Fruit fly (Drosophila melanogaster) whole organism, embryonic: ENCODE measurements around the gene CG15814.

Experiments
- Adf1 ChIP-seq: fragments of 200-800 bp; sonication (Bioruptor generic); IDR thresholded peaks from 2 replicates; pipeline ENCODE4 v1.3.6; 2022; ENCODE audit warnings: missing biosample characterization, missing genetic modification characterization
- Atf3 ChIP-seq: fragments of 200-800 bp; sonication (Bioruptor generic); optimal IDR thresholded peaks from 3 replicates; lab custom pipeline; 2016; ENCODE audit warnings: missing biosample characterization, missing genetic modification characterization
- CG10274 ChIP-seq: fragments of 200-800 bp; sonication (Bioruptor generic); optimal IDR thresholded peaks from 3 replicates; lab custom pipeline; 2017; ENCODE audit warnings: missing biosample characterization, mild to moderate bottlenecking, missing genetic modification characterization
- CG10431 ChIP-seq: fragments of 200-800 bp; sonication (Bioruptor generic); optimal IDR thresholded peaks from 3 replicates; lab custom pipeline; 2018; ENCODE audit warnings: missing biosample characterization, mild to moderate bottlenecking, missing genetic modification characterization
- CG10654 ChIP-seq: fragments of 200-800 bp; sonication (Bioruptor generic); optimal IDR thresholded peaks from 2 replicates; lab custom pipeline; 2016; ENCODE audit warnings: missing biosample characterization, missing genetic modification characterization
- CG11085 ChIP-seq: fragments of 200-800 bp; sonication (Bioruptor generic); IDR thresholded peaks from 2 replicates; pipeline ENCODE4 v1.3.6; 2022; ENCODE audit warnings: missing biosample characterization, missing genetic modification characterization
- CG14050 ChIP-seq: fragments of 200-800 bp; sonication (Bioruptor generic); IDR thresholded peaks from 3 replicates; pipeline ENCODE4 v1.3.6; 2022; ENCODE audit warnings: missing biosample characterization, missing genetic modification characterization
- CG14667 ChIP-seq: fragments of 200-800 bp; sonication (Bioruptor generic); IDR thresholded peaks from 2 replicates; pipeline ENCODE4 v1.3.6; 2022; ENCODE audit warnings: missing biosample characterization, missing genetic modification characterization
- CG14710 ChIP-seq: fragments of 200-800 bp; sonication (Bioruptor generic); optimal IDR thresholded peaks from 3 replicates; lab custom pipeline; 2019; ENCODE audit warnings: missing biosample characterization, mild to moderate bottlenecking, missing genetic modification characterization, moderate library complexity
- CG18262 ChIP-seq: fragments of 200-800 bp; optimal IDR thresholded peaks from 3 replicates; lab custom pipeline; 2019; ENCODE audit warnings: missing biosample characterization, mild to moderate bottlenecking, missing genetic modification characterization, moderate library complexity
- CG18476 ChIP-seq: fragments of 200-800 bp; sonication (Bioruptor generic); optimal IDR thresholded peaks from 2 replicates; lab custom pipeline; 2016; ENCODE audit warnings: missing biosample characterization, mild to moderate bottlenecking, missing genetic modification characterization
- CG32532 ChIP-seq: fragments of 200-800 bp; sonication (Bioruptor generic); IDR thresholded peaks from 2 replicates; pipeline ENCODE4 v1.3.6; 2022; ENCODE audit warnings: missing biosample characterization, missing genetic modification characterization
- CG3281 ChIP-seq: fragments of 200-800 bp; sonication (Bioruptor generic); optimal IDR thresholded peaks from 3 replicates; lab custom pipeline; 2017; ENCODE audit warnings: missing biosample characterization, mild to moderate bottlenecking, missing genetic modification characterization
- CG3838 ChIP-seq: fragments of 200-800 bp; sonication (Bioruptor generic); optimal IDR thresholded peaks from 3 replicates; lab custom pipeline; 2016; ENCODE audit warnings: missing biosample characterization, missing genetic modification characterization
- CG6765 ChIP-seq: fragments of 200-800 bp; sonication (Bioruptor generic); optimal IDR thresholded peaks from 3 replicates; lab custom pipeline; 2017; ENCODE audit warnings: missing biosample characterization, mild to moderate bottlenecking, missing genetic modification characterization
- CG7271 ChIP-seq: fragments of 200-800 bp; sonication (Bioruptor generic); optimal IDR thresholded peaks from 2 replicates; lab custom pipeline; 2018; ENCODE audit warnings: missing biosample characterization, mild to moderate bottlenecking, missing genetic modification characterization, moderate library complexity
- CG7745 ChIP-seq: fragments of 200-800 bp; sonication (Bioruptor generic); optimal IDR thresholded peaks from 2 replicates; lab custom pipeline; 2018; ENCODE audit warnings: missing biosample characterization, mild to moderate bottlenecking, missing genetic modification characterization, moderate library complexity
- CG7786 ChIP-seq: fragments of 200-800 bp; sonication (Bioruptor generic); optimal IDR thresholded peaks from 2 replicates; lab custom pipeline; 2016; ENCODE audit warnings: missing biosample characterization, missing genetic modification characterization
- CG9609 ChIP-seq: fragments of 200-800 bp; sonication (Bioruptor generic); optimal IDR thresholded peaks from 3 replicates; lab custom pipeline; 2016; ENCODE audit warnings: missing biosample characterization, missing genetic modification characterization
- CG9727 ChIP-seq: fragments of 200-800 bp; sonication (Bioruptor generic); optimal IDR thresholded peaks from 3 replicates; lab custom pipeline; 2017; ENCODE audit warnings: missing biosample characterization, mild to moderate bottlenecking, missing genetic modification characterization
- CG9876 ChIP-seq: fragments of 200-800 bp; sonication (Bioruptor generic); optimal IDR thresholded peaks from 2 replicates; lab custom pipeline; 2016; ENCODE audit warnings: missing biosample characterization, missing genetic modification characterization
- Chrac-16 ChIP-seq: fragments of 200-800 bp; sonication (Bioruptor generic); optimal IDR thresholded peaks from 3 replicates; lab custom pipeline; 2016; ENCODE audit warnings: missing biosample characterization, missing genetic modification characterization
- Dll ChIP-seq: fragments of 200-800 bp; sonication (Bioruptor generic); IDR thresholded peaks from 4 replicates; pipeline ENCODE4 v1.3.6; 2022; ENCODE audit warnings: missing biosample characterization, missing genetic modification characterization; ENCODE audit not compliant: partially characterized antibody
- Eip74EF ChIP-seq, 2 experiments: fragments of 200-800 bp in 1 of 2; fragments of >200 bp in 1 of 2; sonication (Bioruptor generic) in 1 of 2; optimal IDR thresholded peaks; 2 replicates each; lab custom pipeline; 2017 to 2019; ENCODE audit warnings: missing biosample characterization in 2 of 2, missing genetic modification characterization in 2 of 2, mild to moderate bottlenecking in 1 of 2, moderate library complexity in 1 of 2
- Hr3 ChIP-seq: fragments of 200-800 bp; sonication (Bioruptor generic); optimal IDR thresholded peaks from 3 replicates; lab custom pipeline; 2016; ENCODE audit warnings: missing biosample characterization, missing genetic modification characterization
- Hr78 ChIP-seq, 2 experiments: fragments of 200-800 bp in 1 of 2; fragments of >200 bp in 1 of 2; sonication (Bioruptor generic) in 1 of 2; optimal IDR thresholded peaks; 2 replicates each; lab custom pipeline; 2017 to 2019; ENCODE audit warnings: missing biosample characterization in 2 of 2, missing genetic modification characterization in 2 of 2, mild to moderate bottlenecking in 1 of 2, moderate library complexity in 1 of 2
- Nf-YA ChIP-seq: fragments of 200-800 bp; sonication (Bioruptor generic); IDR thresholded peaks from 2 replicates; pipeline ENCODE4 v1.3.6; 2022; ENCODE audit warnings: missing biosample characterization, missing genetic modification characterization
- Nf-YC ChIP-seq: fragments of 200-800 bp; optimal IDR thresholded peaks from 3 replicates; lab custom pipeline; 2019; ENCODE audit warnings: missing biosample characterization, mild to moderate bottlenecking, missing genetic modification characterization, moderate library complexity
- NfI ChIP-seq: fragments of 200-800 bp; sonication (Bioruptor generic); optimal IDR thresholded peaks from 3 replicates; lab custom pipeline; 2018; ENCODE audit warnings: missing biosample characterization, mild to moderate bottlenecking, missing genetic modification characterization, moderate library complexity
- Optix ChIP-seq: fragments of 200-800 bp; sonication (Bioruptor generic); IDR thresholded peaks from 3 replicates; pipeline ENCODE4 v1.3.6; 2022; ENCODE audit warnings: missing biosample characterization, missing genetic modification characterization
- Ravus ChIP-seq: fragments of 200-800 bp; sonication (Bioruptor generic); IDR thresholded peaks from 2 replicates; pipeline ENCODE4 v1.3.6; 2022; ENCODE audit warnings: missing biosample characterization, missing genetic modification characterization
- bbx ChIP-seq: fragments of 200-800 bp; sonication (Bioruptor generic); IDR thresholded peaks from 2 replicates; pipeline ENCODE4 v1.3.6; 2022; ENCODE audit warnings: missing biosample characterization, missing genetic modification characterization; ENCODE audit not compliant: partially characterized antibody
- bcd ChIP-seq: fragments of 200-800 bp; sonication (Bioruptor generic); optimal IDR thresholded peaks from 2 replicates; lab custom pipeline; 2017; ENCODE audit warnings: missing biosample characterization, mild to moderate bottlenecking, missing genetic modification characterization
- btn ChIP-seq: fragments of 200-800 bp; sonication (Bioruptor generic); optimal IDR thresholded peaks from 2 replicates; lab custom pipeline; 2016; ENCODE audit warnings: missing biosample characterization, missing genetic modification characterization
- cg ChIP-seq: fragments of 200-800 bp; sonication (Bioruptor generic); optimal IDR thresholded peaks from 3 replicates; lab custom pipeline; 2019; ENCODE audit warnings: missing biosample characterization, mild to moderate bottlenecking, missing genetic modification characterization, moderate library complexity
- chn ChIP-seq: fragments of 200-800 bp; sonication (Bioruptor generic); optimal IDR thresholded peaks from 2 replicates; lab custom pipeline; 2016; ENCODE audit warnings: missing biosample characterization, missing genetic modification characterization
- crp ChIP-seq, 2 experiments: fragments of 200-800 bp; sonication (Bioruptor generic); optimal IDR thresholded peaks; 2 replicates in 1 of 2; 3 replicates in 1 of 2; lab custom pipeline; 2017; ENCODE audit warnings: missing biosample characterization in 2 of 2, missing genetic modification characterization in 2 of 2, mild to moderate bottlenecking in 1 of 2, moderate library complexity in 1 of 2
- gce ChIP-seq: fragments of 200-800 bp; sonication (Bioruptor generic); IDR thresholded peaks from 3 replicates; pipeline ENCODE4 v1.3.6; 2022; ENCODE audit warnings: missing biosample characterization, missing genetic modification characterization
- gem ChIP-seq: fragments of 200-800 bp; sonication (Bioruptor generic); optimal IDR thresholded peaks from 2 replicates; lab custom pipeline; 2019; ENCODE audit warnings: missing biosample characterization, mild to moderate bottlenecking, missing genetic modification characterization, moderate library complexity
- lab ChIP-seq: fragments of 200-800 bp; sonication (Bioruptor generic); optimal IDR thresholded peaks from 3 replicates; lab custom pipeline; 2017; ENCODE audit warnings: missing biosample characterization, missing genetic modification characterization, mild to moderate bottlenecking, moderate library complexity, missing genetic modification reagents
- lov ChIP-seq, 2 experiments: fragments of 200-800 bp in 1 of 2; fragments of >200 bp in 1 of 2; sonication (Bioruptor generic) in 1 of 2; IDR thresholded peaks in 1 of 2; optimal IDR thresholded peaks in 1 of 2; 2 replicates in 1 of 2; 3 replicates in 1 of 2; pipeline versions ENCODE4 v1.3.6 to Lab custom; 2017 to 2022; ENCODE audit warnings: missing biosample characterization in 1 of 2, missing genetic modification characterization in 1 of 2
- oc ChIP-seq: fragments of 200-800 bp; sonication (Bioruptor generic); optimal IDR thresholded peaks from 2 replicates; lab custom pipeline; 2018; ENCODE audit warnings: missing biosample characterization, mild to moderate bottlenecking, missing genetic modification characterization, moderate library complexity
- otp ChIP-seq: fragments of 200-800 bp; sonication (Bioruptor generic); IDR thresholded peaks from 3 replicates; pipeline ENCODE4, ENCODE4 v1.3.6; 2022; ENCODE audit warnings: missing biosample characterization, missing genetic modification characterization
- row ChIP-seq: fragments of 200-800 bp; sonication (Bioruptor generic); IDR thresholded peaks from 3 replicates; pipeline ENCODE4 v1.3.6; 2022; ENCODE audit warnings: missing biosample characterization, missing genetic modification characterization
- run ChIP-seq: fragments of 200-800 bp; sonication (Bioruptor generic); optimal IDR thresholded peaks from 3 replicates; lab custom pipeline; 2018; ENCODE audit warnings: missing biosample characterization, mild to moderate bottlenecking, missing genetic modification characterization
- tup ChIP-seq: fragments of 200-800 bp; sonication (Bioruptor generic); optimal IDR thresholded peaks from 2 replicates; lab custom pipeline; 2016; ENCODE audit warnings: missing biosample characterization, mild to moderate bottlenecking, missing genetic modification characterization, moderate library complexity
- unpg ChIP-seq: fragments of 200-800 bp; sonication (Bioruptor generic); optimal IDR thresholded peaks from 3 replicates; lab custom pipeline; 2018; ENCODE audit warnings: missing biosample characterization, mild to moderate bottlenecking, missing genetic modification characterization, moderate library complexity
- vvl ChIP-seq: fragments of 200-800 bp; sonication (Bioruptor generic); IDR thresholded peaks from 2 replicates; pipeline ENCODE4 v1.3.6; 2022; ENCODE audit warnings: missing biosample characterization, missing genetic modification characterization

The CG15814 gene

DNA sequence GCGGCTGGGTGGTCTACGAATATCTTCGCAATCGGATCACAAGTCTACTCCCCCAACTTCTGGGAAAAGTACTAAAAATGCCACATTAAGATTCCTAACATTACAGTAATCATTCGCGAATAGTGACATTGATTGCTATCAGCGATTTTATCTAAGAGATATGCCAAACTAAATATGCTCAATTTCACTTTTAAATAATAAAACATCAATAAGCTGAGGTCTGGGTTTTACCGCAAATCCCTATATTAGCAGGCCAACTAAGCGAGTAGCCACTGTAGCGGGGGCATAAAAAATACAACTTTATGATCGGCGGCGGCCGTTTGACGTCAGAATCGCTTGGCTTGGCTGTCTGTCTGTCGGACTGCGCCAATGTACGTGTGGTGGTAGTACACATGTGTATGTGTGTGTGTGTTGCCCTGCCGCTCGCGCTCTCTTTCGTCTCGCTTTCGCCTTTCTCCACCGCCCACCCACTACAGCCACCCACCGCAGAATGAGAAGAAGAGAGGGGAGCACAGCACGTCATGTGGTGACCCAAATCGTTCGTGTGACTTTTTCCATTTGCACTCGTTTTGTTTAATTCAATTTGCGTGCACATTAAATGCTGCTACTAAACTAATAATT is 30.2 kb upstream of the CG15814 start (continued):
- TF ChIP-seq CG14710 (tag; lab: Kevin White, UChicago) (peak; percentile 66), lov (optimal IDR thresholded peaks at IDR 0.05; lab: Kevin White, UChicago) (no peak), lov (GFP tag; IDR thresholded peaks at IDR 0.05; lab: Robert Waterston, UW) (peak; percentile 92), CG7271 (peak; percentile 9), CG7786 (GFP tag; lab: Kevin White, UChicago) (peak; percentile 92), CG10431 (GFP tag; lab: Kevin White, UChicago) (peak; percentile 87), CG11085 (GFP tag; lab: Robert Waterston, UW) (peak; percentile 95), gem (tag; lab: Kevin White, UChicago) (peak; percentile 97), CG18262 (peak; percentile 90), otp (GFP tag; lab: Robert Waterston, UW) (peak; percentile 95), vvl (peak; percentile 98), chn (GFP tag; lab: Kevin White, UChicago) (peak; percentile 94), CG10654 (GFP tag; lab: Kevin White, UChicago) (peak; percentile 85), CG3281 (GFP tag; lab: Kevin White, UChicago) (peak; percentile 91), tup (GFP tag; lab: Kevin White, UChicago) (peak; percentile 95), Ravus (GFP tag; lab: Robert Waterston, UW) (peak; percentile 85), CG14050 (peak; percentile 92), CG9609 (peak; percentile 95), Nf-YA (peak; percentile 87), Hr3 (GFP tag; lab: Kevin White, UChicago) (peak; percentile 93), CG7745 (no peak), CG9876 (GFP tag; lab: Kevin White, UChicago) (peak; percentile 86), Eip74EF (GFP tag; optimal IDR thresholded peaks at IDR 0.05; lab: Kevin White, UChicago) (peak in 1 of 2 experiments; percentile 94), CG9727 (GFP tag; lab: Kevin White, UChicago) (peak; percentile 91), bcd (GFP tag; lab: Kevin White, UChicago) (peak; percentile 93), run (peak; percentile 89), CG6765 (GFP tag; lab: Kevin White, UChicago) (peak; percentile 85), CG18476 (peak; percentile 77), Atf3 (GFP tag; lab: Kevin White, UChicago) (peak; percentile 94), NfI (GFP tag; lab: Kevin White, UChicago) (peak; percentile 97), CG14667 (GFP tag; lab: Robert Waterston, UW) (peak; percentile 93), Chrac-16 (peak; percentile 96), gce (GFP tag; lab: Robert Waterston, UW) (peak; percentile 87), row (peak; percentile 97), Hr78 (GFP tag; optimal IDR thresholded peaks at IDR 0.05; lab: Kevin White, UChicago) (peak in 1 of 2 experiments; percentile 86), lab (GFP tag; lab: Kevin White, UChicago) (peak; percentile 94), Adf1 (GFP tag; lab: Robert Waterston, UW) (peak; percentile 81), Nf-YC (tag; lab: Kevin White, UChicago) (peak; percentile 81), btn (GFP tag; lab: Kevin White, UChicago) (peak; percentile 80), crp (GFP tag; optimal IDR thresholded peaks at IDR 0.05; lab: Kevin White, UChicago) (peak in 1 of 2 experiments; percentile 60), CG3838 (GFP tag; lab: Kevin White, UChicago) (peak; percentile 87), oc (tag; lab: Kevin White, UChicago) (peak; percentile 97), CG10274 (GFP tag; lab: Kevin White, UChicago) (peak; percentile 77), Optix (GFP tag; lab: Robert Waterston, UW) (peak; percentile 92), unpg (GFP tag; lab: Kevin White, UChicago) (peak; percentile 97), cg (GFP tag; lab: Kevin White, UChicago) (peak; percentile 67), Dll (GFP tag; lab: Robert Waterston, UW) (no peak), bbx (no peak), CG32532 (peak; percentile 97)
